Worm (Caenorhabditis elegans) whole organism, L1 larva: ENCODE data around the gene C50H2.13.

Source experiments
- F16B12.6 ChIP-seq: fragments of 150-350 bp; optimal IDR thresholded peaks from 2 replicates; lab custom pipeline; 2014; ENCODE audit warnings: missing biosample characterization, missing genetic modification characterization
- alr-1 ChIP-seq: fragments of 200-800 bp; sonication (Bioruptor generic); optimal IDR thresholded peaks from 2 replicates; lab custom pipeline; 2018; ENCODE audit warnings: borderline replicate concordance, mild to moderate bottlenecking, missing genetic modification characterization, missing compliant biosample characterization
- blmp-1 ChIP-seq: fragments of 150-350 bp; optimal IDR thresholded peaks from 2 replicates; lab custom pipeline; 2014; ENCODE audit warnings: missing biosample characterization, missing genetic modification characterization
- dsc-1 ChIP-seq: sonication (generic microtip); optimal IDR thresholded peaks from 2 replicates; lab custom pipeline; 2016; ENCODE audit warnings: mild to moderate bottlenecking, missing genetic modification characterization, missing compliant biosample characterization
- efl-1 ChIP-seq, 4 experiments: fragments of 150-350 bp; optimal IDR thresholded peaks in 3 of 4; peaks in 1 of 4; 1 replicate in 1 of 4; 2 replicates in 3 of 4; lab custom pipeline; 2014; ENCODE audit warnings: missing biosample characterization in 2 of 4, missing genetic modification characterization in 2 of 4, missing genetic modification reagents in 2 of 4
- egl-13 ChIP-seq: sonication (generic microtip); optimal IDR thresholded peaks from 2 replicates; lab custom pipeline; 2016; ENCODE audit warnings: missing genotype, missing genetic modification reagents, missing genetic modification characterization, missing compliant biosample characterization
- elt-2 ChIP-seq: sonication (generic microtip); optimal IDR thresholded peaks from 2 replicates; lab custom pipeline; 2016; ENCODE audit warnings: missing genetic modification characterization, mild to moderate bottlenecking, inconsistent platforms, missing compliant biosample characterization, missing genetic modification reagents
- ets-5 ChIP-seq: fragments of 200-800 bp; sonication (Bioruptor generic); IDR thresholded peaks from 2 replicates; pipeline ENCODE4 v1.3.6; 2022; ENCODE audit warnings: missing genetic modification characterization, missing compliant biosample characterization
- fkh-10 ChIP-seq: sonication (generic microtip); optimal IDR thresholded peaks from 2 replicates; lab custom pipeline; 2017; ENCODE audit warnings: missing biosample characterization, missing genetic modification reagents, missing genetic modification characterization
- fkh-8 ChIP-seq: sonication (generic microtip); optimal IDR thresholded peaks from 2 replicates; lab custom pipeline; 2016; ENCODE audit warnings: mild to moderate bottlenecking, missing genetic modification characterization, missing compliant biosample characterization
- fos-1 ChIP-seq: fragments of 150-350 bp; optimal IDR thresholded peaks from 2 replicates; lab custom pipeline; 2014; ENCODE audit warnings: missing biosample characterization, missing genetic modification characterization
- hlh-4 ChIP-seq: sonication (generic microtip); optimal IDR thresholded peaks from 2 replicates; lab custom pipeline; 2016; ENCODE audit warnings: mild to moderate bottlenecking, missing genetic modification characterization, missing compliant biosample characterization
- jun-1 ChIP-seq: fragments of 150-350 bp; optimal IDR thresholded peaks from 2 replicates; lab custom pipeline; 2014; ENCODE audit warnings: missing biosample characterization, missing genetic modification reagents, missing genetic modification characterization
- lin-14 ChIP-seq: fragments of 200-800 bp; sonication (Bioruptor generic); optimal IDR thresholded peaks from 2 replicates; lab custom pipeline; 2018; ENCODE audit warnings: mild to moderate bottlenecking, missing genetic modification characterization, moderate library complexity, missing compliant biosample characterization
- lin-35 ChIP-seq, 2 experiments: fragments of 150-350 bp; optimal IDR thresholded peaks; 2 replicates each; lab custom pipeline; 2014; ENCODE audit warnings: missing biosample characterization in 2 of 2, missing genetic modification characterization in 2 of 2, missing genetic modification reagents in 2 of 2
- lir-3 ChIP-seq: sonication (generic microtip); optimal IDR thresholded peaks from 2 replicates; lab custom pipeline; 2016; ENCODE audit warnings: mild to moderate bottlenecking, missing genetic modification characterization, moderate library complexity, missing compliant biosample characterization; ENCODE audit not compliant: poor library complexity
- mep-1 ChIP-seq: fragments of 150-350 bp; optimal IDR thresholded peaks from 2 replicates; lab custom pipeline; 2014; ENCODE audit warnings: missing biosample characterization, missing genetic modification characterization
- nhr-20 ChIP-seq: sonication (generic microtip); optimal IDR thresholded peaks from 2 replicates; lab custom pipeline; 2016; ENCODE audit warnings: mild to moderate bottlenecking, missing genetic modification characterization, missing compliant biosample characterization
- nhr-237 ChIP-seq: fragments of 150-350 bp; optimal IDR thresholded peaks from 2 replicates; lab custom pipeline; 2014; ENCODE audit warnings: missing biosample characterization, missing genetic modification characterization
- nhr-47 ChIP-seq: sonication (generic microtip); optimal IDR thresholded peaks from 2 replicates; lab custom pipeline; 2016; ENCODE audit warnings: mild to moderate bottlenecking, missing genetic modification characterization, moderate library complexity, missing compliant biosample characterization
- nhr-71 ChIP-seq: sonication (generic microtip); optimal IDR thresholded peaks from 2 replicates; lab custom pipeline; 2016; ENCODE audit warnings: mild to moderate bottlenecking, missing genetic modification characterization, moderate library complexity, missing compliant biosample characterization
- skn-1 ChIP-seq: fragments of 150-350 bp; optimal IDR thresholded peaks from 2 replicates; lab custom pipeline; 2014; ENCODE audit warnings: missing biosample characterization, missing genetic modification characterization
- snpc-4 ChIP-seq: fragments of 150-350 bp; optimal IDR thresholded peaks from 2 replicates; lab custom pipeline; 2014; ENCODE audit warnings: missing biosample characterization, missing genetic modification characterization
- sox-4 ChIP-seq: sonication (generic microtip); optimal IDR thresholded peaks from 2 replicates; lab custom pipeline; 2016; ENCODE audit warnings: missing genetic modification characterization, missing compliant biosample characterization
- tbx-2 ChIP-seq: sonication (generic microtip); optimal IDR thresholded peaks from 2 replicates; lab custom pipeline; 2016; ENCODE audit warnings: missing genetic modification characterization, missing compliant biosample characterization
- tlp-1 ChIP-seq: fragments of 150-350 bp; optimal IDR thresholded peaks from 2 replicates; lab custom pipeline; 2014; ENCODE audit warnings: missing biosample characterization, missing genetic modification characterization
- unc-62 ChIP-seq: fragments of 150-350 bp; optimal IDR thresholded peaks from 2 replicates; lab custom pipeline; 2014; ENCODE audit warnings: missing biosample characterization, missing genetic modification reagents, missing genetic modification characterization
- unc-98 ChIP-seq: fragments of 200-800 bp; sonication (Bioruptor generic); IDR thresholded peaks from 2 replicates; pipeline ENCODE4 v1.3.6; 2022; ENCODE audit warnings: missing genetic modification characterization, missing compliant biosample characterization
- ztf-11 ChIP-seq, 2 experiments: sonication (generic microtip); optimal IDR thresholded peaks; 2 replicates each; lab custom pipeline; 2016 to 2017; ENCODE audit warnings: missing genetic modification characterization in 2 of 2, missing biosample characterization in 1 of 2, missing compliant biosample characterization in 1 of 2

C50H2.13 gene

ce11 chrV:9885918-9886488, 40.3 kb upstream of the C50H2.13 start, which contains the start of gene clp-9:
Gene clp-9 (minus strand): TSS chrV:9885968.
- no peak for TF ChIP-seq fkh-10 (GFP tag; lab: Kevin White, UChicago)
- peak; percentile 8 for TF ChIP-seq blmp-1 (tag; lab: Kevin White, UChicago)
- TF ChIP-seq fkh-8 (tag; lab: Kevin White, UChicago), result peak; percentile 20
- peak in 1 of 2 experiments; percentile 24 for TF ChIP-seq efl-1 (optimal IDR thresholded peaks at IDR 0.05; lab: Kevin White, UChicago)
- no peak for TF ChIP-seq efl-1 (GFP tag; optimal IDR thresholded peaks at IDR 0.05 in 1 of 2; lab: Kevin White, UChicago)
- TF ChIP-seq skn-1, result peak; percentile 22
- TF ChIP-seq, all 84 proteins: peak for 4

ce11 chrV:9889629-9890028, 36.7 kb upstream of the C50H2.13 start, which contains the start of gene fshr-1:
Gene fshr-1 (plus strand): TSS chrV:9889837.
- TF ChIP-seq elt-2 (tag; lab: Kevin White, UChicago) (peak; percentile 64), lin-35 (GFP tag; optimal IDR thresholded peaks at IDR 0.05; lab: Kevin White, UChicago) (peak in 1 of 2 experiments; percentile 14), unc-62 (no peak), mep-1 (tag; lab: Kevin White, UChicago) (no peak), lin-14 (GFP tag; lab: Kevin White, UChicago) (no peak), sox-4 (tag; lab: Kevin White, UChicago) (no peak), lir-3 (tag; lab: Kevin White, UChicago) (no peak), tlp-1 (no peak), nhr-20 (tag; lab: Kevin White, UChicago) (peak; percentile 5), fos-1 (tag; lab: Kevin White, UChicago) (no peak)

DNA sequence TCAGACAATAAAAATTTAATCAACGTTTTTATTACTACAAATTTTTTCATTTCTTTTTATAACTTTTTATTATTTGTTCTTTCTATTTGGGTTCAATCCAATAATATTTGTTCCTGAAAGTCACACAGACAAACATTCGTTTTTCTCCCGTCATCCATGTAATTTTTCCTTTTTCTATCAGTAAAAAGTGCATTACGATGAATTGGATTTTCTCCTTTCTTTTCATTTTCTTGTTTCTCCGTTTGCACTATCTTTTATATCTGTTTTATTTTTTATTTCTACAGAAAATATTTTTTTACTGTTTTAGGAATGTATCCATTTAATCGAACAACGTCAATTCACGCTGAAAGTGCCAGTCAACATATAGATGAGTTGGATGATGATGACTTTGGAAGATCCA, 27.1 kb upstream of the C50H2.13 start, which contains the start of gene egl-47:
egl-47 (plus strand) TSS at position 301 of the 400 bp plus-strand sequence.
- no peak for TF ChIP-seq unc-98 (GFP tag; lab: Robert Waterston, UW)
- no peak for TF ChIP-seq snpc-4 (tag; lab: Kevin White, UChicago)
- TF ChIP-seq, all 84 proteins: peak for 0

- TF ChIP-seq fkh-8 (tag; lab: Kevin White, UChicago), result peak; percentile 43
- no peak for TF ChIP-seq nhr-237
- no peak for TF ChIP-seq ztf-11 (tag; optimal IDR thresholded peaks at IDR 0.05; lab: Kevin White, UChicago)
- TF ChIP-seq skn-1, result no peak
- peak; percentile 66 for TF ChIP-seq nhr-47 (tag; lab: Kevin White, UChicago)
- no peak for TF ChIP-seq alr-1 (tag; lab: Kevin White, UChicago)
- TF ChIP-seq egl-13, result peak; percentile 67
- TF ChIP-seq hlh-4 (tag; lab: Kevin White, UChicago), result peak; percentile 94
- TF ChIP-seq tbx-2 (tag; lab: Kevin White, UChicago), result no peak
- peak; percentile 42 for TF ChIP-seq nhr-71 (tag; lab: Kevin White, UChicago)
Measured at ce11 chrV:9901119-9901518, 25.2 kb upstream of the C50H2.13 start.

DNA sequence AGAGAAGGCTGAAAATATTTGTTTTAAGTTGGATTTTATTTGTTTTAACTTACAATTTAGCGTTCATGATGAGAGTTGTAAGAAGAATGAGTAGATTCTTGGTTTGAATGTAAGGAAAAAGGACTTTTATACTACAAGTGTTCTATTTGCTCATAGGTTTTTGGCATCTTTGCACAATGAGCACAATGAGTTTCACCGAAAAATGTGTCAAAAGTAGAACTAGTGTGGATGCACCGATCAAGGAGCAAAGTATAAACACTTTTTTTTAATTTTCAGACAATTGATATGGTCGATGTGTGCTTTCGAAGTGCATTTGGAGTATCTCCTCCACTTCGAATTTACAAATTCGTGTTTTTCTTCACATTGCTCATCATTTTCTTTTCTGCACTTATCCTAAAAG, 20.2 kb upstream of the C50H2.13 start, which contains the start of gene fipr-11:
fipr-11 (minus strand) TSS at position 101 of the 400 bp plus-strand sequence.
- no peak for TF ChIP-seq dsc-1
- no peak for TF ChIP-seq snpc-4 (tag; lab: Kevin White, UChicago)
- no peak for TF ChIP-seq F16B12.6 (tag; lab: Kevin White, UChicago)
- TF ChIP-seq fos-1 (tag; lab: Kevin White, UChicago), result no peak
- TF ChIP-seq lir-3 (tag; lab: Kevin White, UChicago), result no peak

- TF ChIP-seq ets-5 (GFP tag; lab: Robert Waterston, UW) (no peak), ztf-11 (tag; optimal IDR thresholded peaks at IDR 0.05; lab: Kevin White, UChicago) (no peak), nhr-237 (no peak), unc-98 (GFP tag; lab: Robert Waterston, UW) (no peak), fkh-8 (tag; lab: Kevin White, UChicago) (no peak), nhr-71 (tag; lab: Kevin White, UChicago) (no peak), nhr-47 (tag; lab: Kevin White, UChicago) (no peak), egl-13 (no peak), elt-2 (tag; lab: Kevin White, UChicago) (no peak), jun-1 (tag; lab: Kevin White, UChicago) (no peak)
Measured at ce11 chrV:9907205-9907604, 19.1 kb upstream of the C50H2.13 start.
